Worm (Caenorhabditis elegans) whole organism, L1 larva: Measurements from ENCODE around the gene kcnl-3.

Source experiments
- Y116A8C.19 ChIP-seq: sonication (generic microtip); optimal IDR thresholded peaks from 2 replicates; lab custom pipeline; 2016; ENCODE audit warnings: missing compliant biosample characterization, missing genetic modification characterization, borderline replicate concordance
- alr-1 ChIP-seq: fragments of 200-800 bp; sonication (Bioruptor generic); optimal IDR thresholded peaks from 2 replicates; lab custom pipeline; 2018; ENCODE audit warnings: borderline replicate concordance, mild to moderate bottlenecking, missing genetic modification characterization, missing compliant biosample characterization
- ceh-63 ChIP-seq: fragments of 200-800 bp; sonication (Bioruptor generic); optimal IDR thresholded peaks from 2 replicates; lab custom pipeline; 2018; ENCODE audit warnings: mild to moderate bottlenecking, missing genetic modification characterization, missing compliant biosample characterization
- ceh-8 ChIP-seq: fragments of 200-800 bp; sonication (Bioruptor generic); optimal IDR thresholded peaks from 2 replicates; lab custom pipeline; 2018; ENCODE audit warnings: mild to moderate bottlenecking, missing genetic modification characterization, moderate library complexity, missing compliant biosample characterization
- ceh-82 ChIP-seq, 3 experiments: fragments of 150-350 bp in 1 of 3; sonication (generic microtip) in 2 of 3; optimal IDR thresholded peaks; 2 replicates each; lab custom pipeline; 2014 to 2017; ENCODE audit warnings: missing biosample characterization in 3 of 3, missing genetic modification characterization in 3 of 3
- ceh-88 ChIP-seq: fragments of 200-800 bp; sonication (Bioruptor generic); IDR thresholded peaks from 2 replicates; pipeline ENCODE4 v1.3.6; 2022; ENCODE audit warnings: missing genetic modification characterization, missing compliant biosample characterization
- ces-1 ChIP-seq: fragments of 150-350 bp; optimal IDR thresholded peaks from 2 replicates; lab custom pipeline; 2014; ENCODE audit warnings: missing biosample characterization, missing genetic modification reagents, missing genetic modification characterization
- dsc-1 ChIP-seq: sonication (generic microtip); optimal IDR thresholded peaks from 2 replicates; lab custom pipeline; 2016; ENCODE audit warnings: mild to moderate bottlenecking, missing genetic modification characterization, missing compliant biosample characterization
- efl-1 ChIP-seq, 4 experiments: fragments of 150-350 bp; optimal IDR thresholded peaks in 3 of 4; peaks in 1 of 4; 1 replicate in 1 of 4; 2 replicates in 3 of 4; lab custom pipeline; 2014; ENCODE audit warnings: missing biosample characterization in 2 of 4, missing genetic modification characterization in 2 of 4, missing genetic modification reagents in 2 of 4
- elt-2 ChIP-seq: sonication (generic microtip); optimal IDR thresholded peaks from 2 replicates; lab custom pipeline; 2016; ENCODE audit warnings: missing genetic modification characterization, mild to moderate bottlenecking, inconsistent platforms, missing compliant biosample characterization, missing genetic modification reagents
- fkh-10 ChIP-seq: sonication (generic microtip); optimal IDR thresholded peaks from 2 replicates; lab custom pipeline; 2017; ENCODE audit warnings: missing biosample characterization, missing genetic modification reagents, missing genetic modification characterization
- fkh-8 ChIP-seq: sonication (generic microtip); optimal IDR thresholded peaks from 2 replicates; lab custom pipeline; 2016; ENCODE audit warnings: mild to moderate bottlenecking, missing genetic modification characterization, missing compliant biosample characterization
- hlh-17 ChIP-seq: fragments of 200-800 bp; sonication (Bioruptor generic); optimal IDR thresholded peaks from 2 replicates; lab custom pipeline; 2018; ENCODE audit warnings: missing genetic modification characterization, mild to moderate bottlenecking, missing compliant biosample characterization, moderate library complexity, borderline replicate concordance
- hlh-4 ChIP-seq: sonication (generic microtip); optimal IDR thresholded peaks from 2 replicates; lab custom pipeline; 2016; ENCODE audit warnings: mild to moderate bottlenecking, missing genetic modification characterization, missing compliant biosample characterization
- hpl-2 ChIP-seq: fragments of 150-350 bp; optimal IDR thresholded peaks from 2 replicates; lab custom pipeline; 2014; ENCODE audit warnings: missing biosample characterization, missing genetic modification reagents, missing genetic modification characterization
- jun-1 ChIP-seq: fragments of 150-350 bp; optimal IDR thresholded peaks from 2 replicates; lab custom pipeline; 2014; ENCODE audit warnings: missing biosample characterization, missing genetic modification reagents, missing genetic modification characterization
- lin-14 ChIP-seq: fragments of 200-800 bp; sonication (Bioruptor generic); optimal IDR thresholded peaks from 2 replicates; lab custom pipeline; 2018; ENCODE audit warnings: mild to moderate bottlenecking, missing genetic modification characterization, moderate library complexity, missing compliant biosample characterization
- lin-35 ChIP-seq, 2 experiments: fragments of 150-350 bp; optimal IDR thresholded peaks; 2 replicates each; lab custom pipeline; 2014; ENCODE audit warnings: missing biosample characterization in 2 of 2, missing genetic modification characterization in 2 of 2, missing genetic modification reagents in 2 of 2
- mab-9 ChIP-seq: fragments of 200-800 bp; sonication (Bioruptor generic); IDR thresholded peaks from 2 replicates; pipeline ENCODE4 v1.3.6; 2022; ENCODE audit warnings: missing genetic modification reagents, missing genetic modification characterization, missing compliant biosample characterization
- mdl-1 ChIP-seq, 2 experiments: fragments of 150-350 bp; optimal IDR thresholded peaks; 2 replicates each; lab custom pipeline; 2014 to 2017; ENCODE audit warnings: missing biosample characterization in 2 of 2, missing genetic modification characterization in 2 of 2, inconsistent platforms in 1 of 2
- mep-1 ChIP-seq: fragments of 150-350 bp; optimal IDR thresholded peaks from 2 replicates; lab custom pipeline; 2014; ENCODE audit warnings: missing biosample characterization, missing genetic modification characterization
- nhr-11 ChIP-seq: fragments of 150-350 bp; optimal IDR thresholded peaks from 2 replicates; lab custom pipeline; 2014; ENCODE audit warnings: missing biosample characterization, missing genetic modification characterization
- nhr-20 ChIP-seq: sonication (generic microtip); optimal IDR thresholded peaks from 2 replicates; lab custom pipeline; 2016; ENCODE audit warnings: mild to moderate bottlenecking, missing genetic modification characterization, missing compliant biosample characterization
- nhr-237 ChIP-seq: fragments of 150-350 bp; optimal IDR thresholded peaks from 2 replicates; lab custom pipeline; 2014; ENCODE audit warnings: missing biosample characterization, missing genetic modification characterization
- nhr-47 ChIP-seq: sonication (generic microtip); optimal IDR thresholded peaks from 2 replicates; lab custom pipeline; 2016; ENCODE audit warnings: mild to moderate bottlenecking, missing genetic modification characterization, moderate library complexity, missing compliant biosample characterization
- nhr-71 ChIP-seq: sonication (generic microtip); optimal IDR thresholded peaks from 2 replicates; lab custom pipeline; 2016; ENCODE audit warnings: mild to moderate bottlenecking, missing genetic modification characterization, moderate library complexity, missing compliant biosample characterization
- nhr-90 ChIP-seq: sonication (generic microtip); optimal IDR thresholded peaks from 2 replicates; lab custom pipeline; 2016; ENCODE audit warnings: mild to moderate bottlenecking, missing genetic modification characterization, missing compliant biosample characterization; ENCODE audit not compliant: poor library complexity
- snpc-4 ChIP-seq: fragments of 150-350 bp; optimal IDR thresholded peaks from 2 replicates; lab custom pipeline; 2014; ENCODE audit warnings: missing biosample characterization, missing genetic modification characterization
- sox-4 ChIP-seq: sonication (generic microtip); optimal IDR thresholded peaks from 2 replicates; lab custom pipeline; 2016; ENCODE audit warnings: missing genetic modification characterization, missing compliant biosample characterization
- swsn-7 ChIP-seq: sonication (generic microtip); optimal IDR thresholded peaks from 2 replicates; lab custom pipeline; 2016; ENCODE audit warnings: missing genetic modification characterization, missing compliant biosample characterization
- unc-62 ChIP-seq: fragments of 150-350 bp; optimal IDR thresholded peaks from 2 replicates; lab custom pipeline; 2014; ENCODE audit warnings: missing biosample characterization, missing genetic modification reagents, missing genetic modification characterization
- vab-15 ChIP-seq: sonication (generic microtip); optimal IDR thresholded peaks from 2 replicates; lab custom pipeline; 2017; ENCODE audit warnings: missing genotype, mild to moderate bottlenecking, missing genetic modification characterization, missing compliant biosample characterization
- xbp-1 ChIP-seq: sonication (generic microtip); optimal IDR thresholded peaks from 2 replicates; lab custom pipeline; 2016; ENCODE audit warnings: missing genetic modification characterization, missing compliant biosample characterization
- zag-1 ChIP-seq: fragments of 150-350 bp; optimal IDR thresholded peaks from 2 replicates; lab custom pipeline; 2014; ENCODE audit warnings: missing biosample characterization, missing genetic modification characterization
- zip-4 ChIP-seq: fragments of 200-800 bp; sonication (Bioruptor generic); optimal IDR thresholded peaks from 2 replicates; lab custom pipeline; 2018; ENCODE audit warnings: mild to moderate bottlenecking, missing genetic modification characterization, moderate library complexity, missing compliant biosample characterization

The kcnl-3 gene

DNA sequence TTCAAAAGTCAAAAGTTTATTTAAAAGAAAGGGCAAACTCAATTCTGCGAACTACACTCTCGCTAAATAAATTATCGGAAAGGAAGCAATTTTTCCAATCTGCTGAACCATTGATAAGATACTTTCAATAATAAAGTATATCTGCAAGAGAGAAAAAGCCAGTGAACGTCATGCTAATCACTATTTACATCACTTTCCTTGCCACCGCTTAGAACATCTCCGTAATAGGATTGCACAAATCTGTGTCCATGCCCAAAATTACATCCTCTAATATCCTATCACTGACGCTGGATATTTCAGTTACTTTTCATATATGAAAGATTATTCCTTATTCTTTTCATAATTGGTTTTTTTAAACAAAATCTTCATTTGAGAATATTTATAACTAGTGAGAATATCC is 3.9 kb upstream of the kcnl-3 start:
- TF ChIP-seq dsc-1 (tag; lab: Kevin White, UChicago) (peak; percentile 84), hlh-17 (GFP tag; lab: Kevin White, UChicago) (no peak), unc-62 (GFP tag; lab: Kevin White, UChicago) (no peak)

DNA sequence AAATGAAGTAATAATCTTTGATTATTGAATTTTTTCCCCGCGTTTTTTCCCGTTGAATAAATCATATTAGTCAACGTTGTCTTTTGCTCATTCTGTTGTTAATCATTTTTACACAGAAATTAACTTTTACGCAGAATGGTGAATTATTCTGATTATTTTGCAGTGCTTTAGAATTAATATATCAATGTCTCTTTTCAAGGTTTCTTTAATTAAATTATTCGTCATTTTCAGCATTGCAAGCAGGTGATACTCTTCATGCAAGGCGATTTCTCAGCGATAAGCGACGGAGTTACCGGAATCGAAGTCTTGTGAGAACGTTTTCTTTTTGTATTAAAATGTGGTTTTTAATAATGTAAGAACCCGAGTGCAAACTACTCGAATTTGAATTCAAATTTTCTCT is 971 bp downstream of the kcnl-3 start:
- peak; percentile 30 for TF ChIP-seq nhr-11 (tag; lab: Kevin White, UChicago)
- TF ChIP-seq lin-14 (GFP tag; lab: Kevin White, UChicago): peak; percentile 53
- TF ChIP-seq xbp-1 (tag; lab: Kevin White, UChicago): no peak
- no peak for TF ChIP-seq ceh-63 (GFP tag; lab: Kevin White, UChicago)
- TF ChIP-seq swsn-7 (tag; lab: Kevin White, UChicago): peak; percentile 12
- TF ChIP-seq sox-4 (tag; lab: Kevin White, UChicago): peak; percentile 38
- TF ChIP-seq jun-1: no peak
- peak; percentile 1 for TF ChIP-seq mep-1
- TF ChIP-seq elt-2: no peak
- TF ChIP-seq lin-35 (GFP tag; optimal IDR thresholded peaks at IDR 0.05; lab: Kevin White, UChicago): no peak
- no peak for TF ChIP-seq mdl-1 (tag; optimal IDR thresholded peaks at IDR 0.05; lab: Kevin White, UChicago)
- peak; percentile 88 for TF ChIP-seq fkh-8 (tag; lab: Kevin White, UChicago)
- peak; percentile 74 for TF ChIP-seq nhr-71 (tag; lab: Kevin White, UChicago)
- no peak for TF ChIP-seq nhr-237 (tag; lab: Kevin White, UChicago)
- no peak for TF ChIP-seq ces-1
- no peak for TF ChIP-seq efl-1 (optimal IDR thresholded peaks at IDR 0.05; lab: Kevin White, UChicago)
- TF ChIP-seq efl-1 (GFP tag; optimal IDR thresholded peaks at IDR 0.05 in 1 of 2; lab: Kevin White, UChicago): peak in 1 of 2 experiments; percentile 33
- TF ChIP-seq alr-1 (tag; lab: Kevin White, UChicago): no peak
- TF ChIP-seq snpc-4 (tag; lab: Kevin White, UChicago): no peak
- TF ChIP-seq hlh-4 (tag; lab: Kevin White, UChicago): peak; percentile 86
- no peak for TF ChIP-seq vab-15 (tag; lab: Kevin White, UChicago)
- peak; percentile 65 for TF ChIP-seq nhr-47 (tag; lab: Kevin White, UChicago)
- TF ChIP-seq ceh-8 (GFP tag; lab: Kevin White, UChicago): peak; percentile 49
- TF ChIP-seq mab-9 (GFP tag; lab: Robert Waterston, UW): no peak
- TF ChIP-seq zip-4 (GFP tag; lab: Kevin White, UChicago): no peak

ce11 chrX:5397300-5397699 is 10.6 kb downstream of the kcnl-3 start, which contains the start of gene C03F11.2:
TSS of gene C03F11.2 (minus strand) at chrX:5397400.
- no peak for TF ChIP-seq Y116A8C.19
- TF ChIP-seq, all 84 proteins: peak for 0

DNA sequence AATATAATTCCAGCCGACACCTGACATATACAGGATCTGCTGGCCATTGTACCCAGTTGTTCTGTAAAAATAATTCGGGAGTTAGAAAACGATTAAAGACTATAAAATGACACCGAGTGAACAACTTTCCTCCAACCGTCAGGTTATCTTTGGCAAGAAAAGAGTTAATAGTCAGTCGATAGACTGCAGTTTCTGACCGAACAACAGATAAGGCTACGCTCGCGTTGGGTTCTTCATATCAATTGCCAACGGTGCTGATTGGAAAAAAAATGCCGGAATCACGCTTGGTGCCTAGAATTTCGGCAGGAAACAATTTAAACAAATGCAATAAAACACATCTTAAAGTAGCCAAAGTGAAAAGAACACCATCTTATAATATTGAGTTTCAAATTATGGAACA is 13.9 kb downstream of the kcnl-3 start, which contains the start of gene scav-1:
Gene scav-1 (minus strand): TSS at position 61 of the 400 bp plus-strand sequence.
- TF ChIP-seq ceh-82 (tag; optimal IDR thresholded peaks at IDR 0.05; lab: Kevin White, UChicago) (no peak), elt-2 (peak; percentile 34), zag-1 (tag; lab: Kevin White, UChicago) (no peak)
- TF ChIP-seq, all 84 proteins: peak for 1

- TF ChIP-seq sox-4 (tag; lab: Kevin White, UChicago) (no peak), ceh-63 (GFP tag; lab: Kevin White, UChicago) (no peak), nhr-90 (tag; lab: Kevin White, UChicago) (no peak), hpl-2 (GFP tag; lab: Kevin White, UChicago) (no peak), ceh-82 (tag; optimal IDR thresholded peaks at IDR 0.05; lab: Kevin White, UChicago) (no peak), ceh-88 (no peak), fkh-10 (no peak), nhr-47 (tag; lab: Kevin White, UChicago) (no peak), xbp-1 (tag; lab: Kevin White, UChicago) (no peak), nhr-237 (tag; lab: Kevin White, UChicago) (no peak), nhr-20 (tag; lab: Kevin White, UChicago) (no peak)
Observed at ce11 chrX:5406345-5406744, 19.7 kb downstream of the kcnl-3 start, which contains the start of gene C03F11.4. TSS of gene C03F11.4 (minus strand) at chrX:5406445.
